Worm (Caenorhabditis elegans) whole organism, L4 larva: Measurements from ENCODE around the gene M01F1.8.

Experiments
- R02D3.7 ChIP-seq: fragments of 150-350 bp; sonication (generic microtip); optimal IDR thresholded peaks from 3 replicates; lab custom pipeline; 2014; ENCODE audit warnings: missing biosample characterization, missing genetic modification characterization
- T20F7.1 ChIP-seq: fragments of 200-800 bp; sonication (Bioruptor generic); optimal IDR thresholded peaks from 2 replicates; lab custom pipeline; 2018; ENCODE audit warnings: mild to moderate bottlenecking, missing genetic modification characterization, missing compliant biosample characterization
- T26A8.4 ChIP-seq: fragments of 200-800 bp; sonication (Bioruptor generic); IDR thresholded peaks from 2 replicates; pipeline ENCODE4 v1.3.6; 2022; ENCODE audit warnings: missing genetic modification characterization, missing compliant biosample characterization
- Y105C5A.15 ChIP-seq: fragments of 200-800 bp; sonication (Bioruptor generic); IDR thresholded peaks from 2 replicates; pipeline ENCODE4 v1.3.6; 2022; ENCODE audit warnings: missing genetic modification characterization, missing compliant biosample characterization
- Y75B8A.6 ChIP-seq: fragments of 200-800 bp; sonication (Bioruptor generic); IDR thresholded peaks from 2 replicates; pipeline ENCODE4 v1.3.6; 2022; ENCODE audit warnings: missing genetic modification reagents, missing genetic modification characterization, missing compliant biosample characterization
- ZK337.2 ChIP-seq: fragments of 200-800 bp; sonication (Bioruptor generic); IDR thresholded peaks from 2 replicates; pipeline ENCODE4 v1.3.6; 2022; ENCODE audit warnings: missing genetic modification reagents, missing genetic modification characterization, missing compliant biosample characterization
- aha-1 ChIP-seq: fragments of 150-350 bp; peaks from one replicate; lab custom pipeline; 2014; ENCODE audit warnings: missing biosample characterization, missing genetic modification characterization
- aly-2 ChIP-seq: sonication (generic microtip); optimal IDR thresholded peaks from 2 replicates; lab custom pipeline; 2018; ENCODE audit warnings: missing biosample characterization, missing genetic modification characterization
- attf-4 ChIP-seq: sonication (generic microtip); optimal IDR thresholded peaks from 3 replicates; lab custom pipeline; 2017; ENCODE audit warnings: missing biosample characterization, missing genetic modification characterization
- ceh-20 ChIP-seq: fragments of 200-800 bp; sonication (Bioruptor generic); IDR thresholded peaks from 2 replicates; pipeline ENCODE4 v1.3.6; 2022; ENCODE audit warnings: missing genetic modification reagents, missing genetic modification characterization, missing compliant biosample characterization
- ceh-32 ChIP-seq: sonication (generic microtip); optimal IDR thresholded peaks from 2 replicates; lab custom pipeline; 2016; ENCODE audit warnings: mild to moderate bottlenecking, missing genetic modification characterization, missing compliant biosample characterization; ENCODE audit not compliant: poor library complexity
- ceh-82 ChIP-seq: sonication (generic microtip); optimal IDR thresholded peaks from 2 replicates; lab custom pipeline; 2017; ENCODE audit warnings: missing biosample characterization, missing genetic modification characterization
- daf-19 ChIP-seq: fragments of 200-800 bp; sonication (Bioruptor generic); conservative IDR thresholded peaks from 2 replicates; pipeline ENCODE4 v1.3.6; 2022; ENCODE audit warnings: missing genetic modification characterization, missing compliant biosample characterization
- daf-8 ChIP-seq: fragments of 200-800 bp; sonication (Bioruptor generic); IDR thresholded peaks from 2 replicates; pipeline ENCODE4 v1.3.6; 2022; ENCODE audit warnings: missing genetic modification characterization, missing compliant biosample characterization
- dmd-9 ChIP-seq: fragments of 200-800 bp; sonication (Bioruptor generic); IDR thresholded peaks from 2 replicates; pipeline ENCODE4 v1.3.6; 2022; ENCODE audit warnings: missing genetic modification reagents, missing genetic modification characterization, missing compliant biosample characterization
- dve-1 ChIP-seq: sonication (generic microtip); optimal IDR thresholded peaks from 2 replicates; lab custom pipeline; 2017; ENCODE audit warnings: antibody characterized with exemption, mild to moderate bottlenecking, missing genetic modification characterization, missing compliant biosample characterization; ENCODE audit not compliant: insufficient read depth
- fos-1 ChIP-seq: fragments of 150-350 bp; optimal IDR thresholded peaks from 2 replicates; lab custom pipeline; 2014; ENCODE audit warnings: missing biosample characterization, missing genetic modification characterization
- gei-8 ChIP-seq: fragments of 200-800 bp; sonication (Bioruptor generic); optimal IDR thresholded peaks from 2 replicates; lab custom pipeline; 2018; ENCODE audit warnings: mild to moderate bottlenecking, missing genetic modification characterization, missing compliant biosample characterization
- hif-1 ChIP-seq, 2 experiments: sonication (generic microtip); optimal IDR thresholded peaks; 2 replicates each; lab custom pipeline; 2016 to 2017; ENCODE audit warnings: missing compliant biosample characterization in 2 of 2, missing genetic modification characterization in 2 of 2, missing genetic modification reagents in 2 of 2, missing genotype in 2 of 2, mild to moderate bottlenecking in 1 of 2
- hlh-30 ChIP-seq: sonication (generic microtip); optimal IDR thresholded peaks from 2 replicates; lab custom pipeline; 2017; ENCODE audit warnings: antibody characterized with exemption, mild to moderate bottlenecking, missing genetic modification characterization, missing compliant biosample characterization; ENCODE audit not compliant: insufficient read depth
- hmg-1.1 ChIP-seq: fragments of 200-800 bp; sonication (Bioruptor generic); IDR thresholded peaks from 2 replicates; pipeline ENCODE4 v1.3.6; 2022; ENCODE audit warnings: missing genetic modification reagents, missing genetic modification characterization, missing compliant biosample characterization
- lin-39 ChIP-seq: fragments of 150-350 bp; optimal IDR thresholded peaks from 2 replicates; lab custom pipeline; 2014; ENCODE audit warnings: missing biosample characterization, missing genetic modification reagents, missing genetic modification characterization
- lir-3 ChIP-seq: sonication (generic microtip); optimal IDR thresholded peaks from 2 replicates; lab custom pipeline; 2016; ENCODE audit warnings: mild to moderate bottlenecking, missing genetic modification characterization, missing compliant biosample characterization
- lsy-2 ChIP-seq, 2 experiments: fragments of 150-350 bp in 1 of 2; sonication (generic microtip) in 1 of 2; optimal IDR thresholded peaks; 2 replicates each; lab custom pipeline; 2014 to 2017; ENCODE audit warnings: missing biosample characterization in 2 of 2, missing genetic modification characterization in 2 of 2
- mdl-1 ChIP-seq, 2 experiments: fragments of 150-350 bp in 1 of 2; sonication (generic microtip) in 1 of 2; optimal IDR thresholded peaks; 2 replicates each; lab custom pipeline; 2014 to 2017; ENCODE audit warnings: missing biosample characterization in 2 of 2, missing genetic modification characterization in 2 of 2
- mes-2 ChIP-seq: sonication (generic microtip); optimal IDR thresholded peaks from 2 replicates; lab custom pipeline; 2016; ENCODE audit warnings: missing genotype, mild to moderate bottlenecking, missing genetic modification characterization, missing compliant biosample characterization; ENCODE audit not compliant: poor library complexity, severe bottlenecking
- nhr-28 ChIP-seq: fragments of 150-350 bp; optimal IDR thresholded peaks from 2 replicates; lab custom pipeline; 2014; ENCODE audit warnings: missing biosample characterization, missing genetic modification characterization
- nhr-6 ChIP-seq: fragments of 150-350 bp; optimal IDR thresholded peaks from 2 replicates; lab custom pipeline; 2014; ENCODE audit warnings: missing biosample characterization, missing genetic modification characterization
- rbr-2 ChIP-seq: sonication (generic microtip); optimal IDR thresholded peaks from 2 replicates; lab custom pipeline; 2016; ENCODE audit warnings: missing genotype, missing genetic modification characterization, missing compliant biosample characterization
- set-16 ChIP-seq: fragments of 200-800 bp; sonication (Bioruptor generic); IDR thresholded peaks from 2 replicates; pipeline ENCODE4 v1.3.6; 2022; ENCODE audit warnings: missing genetic modification reagents, missing genetic modification characterization, missing compliant biosample characterization
- tag-97 ChIP-seq: fragments of 200-800 bp; sonication (Bioruptor generic); IDR thresholded peaks from 2 replicates; pipeline ENCODE4 v1.3.6; 2022; ENCODE audit warnings: missing genetic modification characterization, missing compliant biosample characterization
- unc-130 ChIP-seq: sonication (generic microtip); optimal IDR thresholded peaks from 2 replicates; lab custom pipeline; 2016; ENCODE audit warnings: missing genetic modification reagents, missing genetic modification characterization, missing compliant biosample characterization
- unc-62 ChIP-seq, 3 experiments: fragments of 150-350 bp in 1 of 3; sonication (generic microtip); optimal IDR thresholded peaks in 2 of 3; peaks in 1 of 3; 1 replicate in 1 of 3; 2 replicates in 2 of 3; lab custom pipeline; 2014 to 2017; ENCODE audit warnings: missing biosample characterization in 3 of 3, missing genetic modification characterization in 3 of 3, missing genetic modification reagents in 3 of 3, missing genotype in 1 of 3
- zip-2 ChIP-seq: fragments of 150-350 bp; optimal IDR thresholded peaks from 2 replicates; lab custom pipeline; 2014; ENCODE audit warnings: missing biosample characterization, missing genetic modification characterization
- ztf-11 ChIP-seq: fragments of 150-350 bp; optimal IDR thresholded peaks from 2 replicates; lab custom pipeline; 2014; ENCODE audit warnings: missing biosample characterization, missing genetic modification characterization

Gene M01F1.8

ce11 chrIII:3482291-3482690 lies 20.1 kb downstream of the M01F1.8 start, which contains the start of gene C34C12.6 (continued):
- no peak for TF ChIP-seq Y105C5A.15 (GFP tag; lab: Robert Waterston, UW)
- no peak for TF ChIP-seq ceh-20

DNA sequence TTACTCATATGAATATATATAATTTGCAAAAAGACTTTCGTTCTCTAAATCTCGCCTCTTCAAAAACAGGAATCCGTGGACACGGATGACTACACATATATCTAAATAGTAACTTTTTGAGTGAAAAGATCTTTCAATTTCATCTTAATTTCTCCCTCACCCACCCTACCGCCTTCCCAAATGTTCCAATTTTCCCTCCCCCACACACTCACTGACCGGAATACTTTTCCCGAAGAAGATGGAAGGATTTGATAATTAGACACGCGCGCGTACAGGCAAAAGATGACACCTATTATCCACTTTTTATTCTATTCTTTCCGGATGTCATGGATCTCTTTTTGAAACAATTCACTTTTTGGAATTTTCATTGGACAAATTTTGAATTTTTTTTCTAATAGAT lies 21.4 kb downstream of the M01F1.8 start:
- TF ChIP-seq fos-1 (tag; lab: Kevin White, UChicago) (no peak), aly-2 (tag; lab: Kevin White, UChicago) (no peak), ZK337.2 (GFP tag; lab: Robert Waterston, UW) (no peak), mes-2 (tag; lab: Kevin White, UChicago) (no peak), ceh-82 (tag; lab: Kevin White, UChicago) (no peak), attf-4 (tag; lab: Kevin White, UChicago) (no peak)

DNA sequence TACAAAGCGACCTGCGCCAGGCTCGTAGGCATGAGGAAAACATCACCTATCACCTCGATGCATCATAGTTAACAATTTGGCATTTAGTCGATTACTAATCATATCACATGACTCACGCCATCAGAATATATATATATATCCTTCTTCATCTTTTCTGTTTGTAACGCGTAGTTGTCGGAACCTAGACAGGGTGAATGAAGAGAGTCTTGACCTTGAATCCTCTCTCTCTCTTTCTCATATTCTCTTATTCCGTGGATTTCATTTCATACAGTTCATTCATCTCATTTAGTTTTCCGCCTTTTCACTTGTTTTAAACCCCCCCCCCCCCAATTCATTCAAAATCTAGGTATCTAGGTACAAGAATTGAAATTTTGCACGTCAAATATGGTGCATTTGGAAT lies 22.1 kb downstream of the M01F1.8 start:
- no peak for TF ChIP-seq rbr-2 (tag; lab: Kevin White, UChicago)
- TF ChIP-seq lir-3 (tag; lab: Kevin White, UChicago), result no peak
- TF ChIP-seq aha-1 (tag; lab: Kevin White, UChicago), result peak; percentile 50
- TF ChIP-seq nhr-28 (tag; lab: Kevin White, UChicago), result peak; percentile 6

DNA sequence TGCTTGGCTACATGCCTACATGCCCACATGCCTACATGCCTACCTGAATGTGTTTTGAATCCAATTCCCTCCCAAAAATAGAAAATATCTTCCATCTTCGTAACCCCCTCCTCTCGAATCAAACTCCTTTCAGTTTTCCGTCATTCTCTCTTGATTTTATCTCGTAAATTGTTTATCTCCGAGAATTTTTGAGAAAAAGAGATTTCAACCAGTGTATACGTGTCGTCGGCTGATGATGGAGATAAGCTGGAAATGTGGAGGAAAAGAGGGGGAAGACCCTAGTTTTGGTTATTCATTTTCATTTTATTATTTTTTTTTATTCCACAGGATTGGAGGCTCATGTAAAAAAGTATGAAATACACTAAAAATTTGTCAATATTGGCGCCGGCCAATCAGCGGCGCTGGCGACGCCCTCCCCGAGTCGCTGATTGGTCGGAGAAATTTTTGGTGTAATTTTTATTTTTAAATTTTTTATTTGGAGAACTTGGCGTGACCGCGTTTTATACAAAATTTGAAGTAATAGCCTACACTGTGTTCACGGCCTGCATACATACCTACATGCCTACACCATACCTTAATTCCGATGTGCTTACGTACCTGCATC lies 23.5 kb downstream of the M01F1.8 start:
- TF ChIP-seq gei-8 (GFP tag; lab: Kevin White, UChicago) (no peak), Y105C5A.15 (GFP tag; lab: Robert Waterston, UW) (no peak), R02D3.7 (tag; lab: Kevin White, UChicago) (no peak), zip-2 (no peak), dmd-9 (no peak), lsy-2 (tag; optimal IDR thresholded peaks at IDR 0.05; lab: Kevin White, UChicago) (no peak)

- TF ChIP-seq unc-62 (GFP tag; optimal IDR thresholded peaks at IDR 0.05 in 1 of 2; lab: Kevin White, UChicago) (peak in 1 of 2 experiments; percentile 81), unc-62 (tag; optimal IDR thresholded peaks at IDR 0.05; lab: Kevin White, UChicago) (no peak), mdl-1 (tag; optimal IDR thresholded peaks at IDR 0.05; lab: Kevin White, UChicago) (no peak)
These were observed 25.0 kb downstream of the M01F1.8 start for ce11 chrIII:3477375-3477774.

DNA sequence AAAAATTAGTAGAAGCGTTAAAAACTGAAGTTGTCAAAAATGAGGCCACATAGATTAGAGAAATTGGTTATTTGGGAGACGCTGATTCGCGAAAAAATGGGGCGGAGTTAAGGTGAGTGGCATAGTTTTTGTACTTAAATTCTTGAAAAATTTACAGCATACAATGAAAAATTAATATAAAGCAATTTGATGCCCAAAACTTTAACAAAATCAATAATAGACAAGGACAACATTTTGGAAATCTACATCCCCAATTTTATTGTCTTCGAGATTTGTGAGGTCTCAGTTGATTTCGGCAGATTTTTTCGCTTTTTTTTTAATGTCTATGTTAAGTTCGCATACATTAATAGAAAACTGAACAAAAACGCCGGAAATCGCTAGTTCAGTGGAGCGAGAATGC lies 26.1 kb downstream of the M01F1.8 start:
- no peak for TF ChIP-seq lin-39 (tag; lab: Kevin White, UChicago)
- TF ChIP-seq hmg-1.1, result no peak
- TF ChIP-seq daf-19, result no peak
- no peak for TF ChIP-seq R02D3.7 (tag; lab: Kevin White, UChicago)
- peak; percentile 42 for TF ChIP-seq mes-2 (tag; lab: Kevin White, UChicago)
- no peak for TF ChIP-seq nhr-6 (tag; lab: Kevin White, UChicago)
- no peak for TF ChIP-seq hlh-30 (tag; lab: Kevin White, UChicago)
- peak in 1 of 2 experiments; percentile 81 for TF ChIP-seq hif-1 (tag; optimal IDR thresholded peaks at IDR 0.05; lab: Kevin White, UChicago)
- TF ChIP-seq tag-97 (GFP tag; lab: Robert Waterston, UW), result no peak
- TF ChIP-seq ZK337.2 (GFP tag; lab: Robert Waterston, UW), result no peak
- TF ChIP-seq Y75B8A.6, result no peak
- TF ChIP-seq set-16 (GFP tag; lab: Robert Waterston, UW), result no peak
- no peak for TF ChIP-seq aha-1 (tag; lab: Kevin White, UChicago)
- TF ChIP-seq T20F7.1 (GFP tag; lab: Kevin White, UChicago), result no peak
- no peak for TF ChIP-seq ztf-11
- TF ChIP-seq mdl-1 (tag; optimal IDR thresholded peaks at IDR 0.05; lab: Kevin White, UChicago), result no peak
- TF ChIP-seq daf-8 (GFP tag; lab: Robert Waterston, UW), result no peak
- TF ChIP-seq ceh-32 (tag; lab: Kevin White, UChicago), result no peak
- no peak for TF ChIP-seq dve-1
- peak; percentile 19 for TF ChIP-seq unc-130 (GFP tag; lab: Kevin White, UChicago)
- TF ChIP-seq T26A8.4 (GFP tag; lab: Robert Waterston, UW), result no peak
- TF ChIP-seq aly-2 (tag; lab: Kevin White, UChicago), result no peak
